Worm (Caenorhabditis elegans) whole organism, L3 larva: ENCODE data around the gene Y53C12A.8.

Source experiments
- R02D3.7 ChIP-seq: fragments of 150-350 bp; optimal IDR thresholded peaks from 2 replicates; lab custom pipeline; 2014; ENCODE audit warnings: missing biosample characterization, missing genetic modification characterization
- lin-15B ChIP-seq: fragments of 150-350 bp; optimal IDR thresholded peaks from 2 replicates; lab custom pipeline; 2014; ENCODE audit warnings: missing biosample characterization, missing genetic modification characterization
- pha-4 ChIP-seq: fragments of 150-350 bp; optimal IDR thresholded peaks from 2 replicates; lab custom pipeline; 2014; ENCODE audit warnings: missing biosample characterization, missing genetic modification reagents, missing genetic modification characterization
- unc-39 ChIP-seq: sonication (generic microtip); optimal IDR thresholded peaks from 4 replicates; lab custom pipeline; 2017; ENCODE audit warnings: missing biosample characterization, missing genetic modification characterization
- unc-62 ChIP-seq: fragments of 150-350 bp; sonication (generic microtip); optimal IDR thresholded peaks from 4 replicates; lab custom pipeline; 2014; ENCODE audit warnings: missing biosample characterization, missing genetic modification reagents, missing genetic modification characterization
- ztf-4 ChIP-seq: fragments of 150-350 bp; optimal IDR thresholded peaks from 2 replicates; lab custom pipeline; 2014; ENCODE audit warnings: missing biosample characterization, missing genetic modification characterization

DNA sequence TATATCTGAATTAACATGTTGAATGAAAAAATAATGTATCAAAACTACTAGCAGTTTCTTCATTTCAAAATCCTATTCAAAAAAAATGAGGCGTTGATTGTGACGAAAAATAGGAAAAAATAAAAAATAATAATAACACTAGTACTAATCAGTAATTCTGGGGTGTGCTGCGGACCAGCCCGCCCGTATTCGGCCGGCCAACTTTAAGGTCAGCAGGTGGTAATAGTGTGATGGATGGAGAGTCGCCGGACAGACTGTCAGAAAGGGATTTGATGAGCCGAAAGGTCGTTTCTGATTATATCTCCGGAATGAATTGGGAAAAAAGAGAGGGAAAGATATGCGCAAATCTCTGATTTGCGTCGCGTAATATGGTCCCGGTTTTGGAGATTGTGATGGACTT is 24.2 kb upstream of the Y53C12A.8 start, which contains the start of gene cutl-2:
- TF ChIP-seq unc-39 (no peak), pha-4 (tag; lab: Kevin White, UChicago) (no peak), R02D3.7 (tag; lab: Kevin White, UChicago) (no peak), unc-62 (no peak), lin-15B (tag; lab: Kevin White, UChicago) (no peak), ztf-4 (tag; lab: Kevin White, UChicago) (no peak)
